Worm (Caenorhabditis elegans) whole organism, L4 larva: Measurements from ENCODE around the gene mrps-12.

ENCODE experiments used
- F10B5.3 ChIP-seq: sonication (generic microtip); optimal IDR thresholded peaks from 2 replicates; lab custom pipeline; 2016; ENCODE audit warnings: mild to moderate bottlenecking, missing genetic modification characterization, missing compliant biosample characterization
- F26F4.8 ChIP-seq: fragments of 200-800 bp; sonication (Bioruptor generic); conservative IDR thresholded peaks from 2 replicates; pipeline ENCODE4 v1.3.6; 2022; ENCODE audit warnings: missing genetic modification characterization, missing compliant biosample characterization
- F37D6.2 ChIP-seq: sonication (generic microtip); optimal IDR thresholded peaks from 2 replicates; lab custom pipeline; 2016; ENCODE audit warnings: mild to moderate bottlenecking, missing genetic modification characterization, missing compliant biosample characterization
- F44E2.7 ChIP-seq: fragments of 200-800 bp; sonication (Bioruptor generic); IDR thresholded peaks from 2 replicates; pipeline ENCODE4 v2.1.2; 2022; ENCODE audit warnings: missing genetic modification characterization, missing compliant biosample characterization
- F49E8.2 ChIP-seq: sonication (generic microtip); optimal IDR thresholded peaks from 2 replicates; lab custom pipeline; 2016; ENCODE audit warnings: missing compliant biosample characterization, mild to moderate bottlenecking, missing genetic modification characterization, borderline replicate concordance
- T20F7.1 ChIP-seq: fragments of 200-800 bp; sonication (Bioruptor generic); optimal IDR thresholded peaks from 2 replicates; lab custom pipeline; 2018; ENCODE audit warnings: mild to moderate bottlenecking, missing genetic modification characterization, missing compliant biosample characterization
- ZK546.5 ChIP-seq, 2 experiments: sonication (generic microtip); optimal IDR thresholded peaks; 2 replicates each; lab custom pipeline; 2017; ENCODE audit warnings: missing biosample characterization in 2 of 2, missing genetic modification characterization in 2 of 2
- aha-1 ChIP-seq: fragments of 150-350 bp; peaks from one replicate; lab custom pipeline; 2014; ENCODE audit warnings: missing biosample characterization, missing genetic modification characterization
- ama-1 ChIP-seq: fragments of 150-350 bp; optimal IDR thresholded peaks from 2 replicates; lab custom pipeline; 2014; ENCODE audit warnings: inconsistent platforms, mixed read lengths
- ceh-20 ChIP-seq: fragments of 200-800 bp; sonication (Bioruptor generic); IDR thresholded peaks from 2 replicates; pipeline ENCODE4 v1.3.6; 2022; ENCODE audit warnings: missing genetic modification reagents, missing genetic modification characterization, missing compliant biosample characterization
- ces-1 ChIP-seq: fragments of 150-350 bp; sonication (generic microtip); optimal IDR thresholded peaks from 4 replicates; lab custom pipeline; 2014; ENCODE audit warnings: missing biosample characterization, missing genetic modification reagents, missing genetic modification characterization
- cey-2 ChIP-seq: sonication (generic microtip); optimal IDR thresholded peaks from 3 replicates; lab custom pipeline; 2017; ENCODE audit warnings: missing genetic modification characterization, mild to moderate bottlenecking, missing compliant biosample characterization, antibody characterized with exemption, borderline replicate concordance; ENCODE audit not compliant: insufficient read depth
- daf-12 ChIP-seq: fragments of 150-350 bp; optimal IDR thresholded peaks from 2 replicates; lab custom pipeline; 2014; ENCODE audit warnings: missing biosample characterization, missing genetic modification reagents, missing genetic modification characterization
- daf-16 ChIP-seq, 3 experiments: sonication (generic microtip); optimal IDR thresholded peaks; 2 replicates each; lab custom pipeline; 2016 to 2017; ENCODE audit warnings: missing genetic modification characterization in 3 of 3, missing genetic modification reagents in 3 of 3, mild to moderate bottlenecking in 2 of 3, missing compliant biosample characterization in 2 of 3, missing biosample characterization in 1 of 3, moderate library complexity in 1 of 3
- dpl-1 ChIP-seq: fragments of 150-350 bp; optimal IDR thresholded peaks from 2 replicates; lab custom pipeline; 2014; ENCODE audit warnings: missing biosample characterization, missing genetic modification reagents, missing genetic modification characterization
- duxl-1 ChIP-seq: sonication (generic microtip); optimal IDR thresholded peaks from 2 replicates; lab custom pipeline; 2016; ENCODE audit warnings: mild to moderate bottlenecking, missing genetic modification characterization, moderate library complexity, missing compliant biosample characterization; ENCODE audit not compliant: poor library complexity
- dve-1 ChIP-seq: sonication (generic microtip); optimal IDR thresholded peaks from 2 replicates; lab custom pipeline; 2017; ENCODE audit warnings: antibody characterized with exemption, mild to moderate bottlenecking, missing genetic modification characterization, missing compliant biosample characterization; ENCODE audit not compliant: insufficient read depth
- egl-43 ChIP-seq: fragments of 200-800 bp; sonication (Bioruptor generic); IDR thresholded peaks from 2 replicates; pipeline ENCODE4 v1.3.6; 2022; ENCODE audit warnings: missing genetic modification reagents, missing genetic modification characterization, missing compliant biosample characterization
- fkh-10 ChIP-seq: fragments of 150-350 bp; optimal IDR thresholded peaks from 2 replicates; lab custom pipeline; 2014; ENCODE audit warnings: missing biosample characterization, missing genetic modification reagents, missing genetic modification characterization
- hmg-1.1 ChIP-seq: fragments of 200-800 bp; sonication (Bioruptor generic); IDR thresholded peaks from 2 replicates; pipeline ENCODE4 v1.3.6; 2022; ENCODE audit warnings: missing genetic modification reagents, missing genetic modification characterization, missing compliant biosample characterization
- lim-7 ChIP-seq: fragments of 200-800 bp; sonication (Bioruptor generic); IDR thresholded peaks from 2 replicates; pipeline ENCODE4 v1.3.6; 2022; ENCODE audit warnings: missing genetic modification characterization, missing compliant biosample characterization
- lin-13 ChIP-seq: fragments of 150-350 bp; optimal IDR thresholded peaks from 2 replicates; lab custom pipeline; 2014; ENCODE audit warnings: missing biosample characterization, missing genetic modification reagents, missing genetic modification characterization
- lin-15B ChIP-seq: fragments of 150-350 bp; sonication (generic microtip); optimal IDR thresholded peaks from 3 replicates; lab custom pipeline; 2014; ENCODE audit warnings: missing biosample characterization, missing genetic modification characterization
- lin-38 ChIP-seq: fragments of 200-800 bp; sonication (Bioruptor generic); IDR thresholded peaks from 2 replicates; pipeline ENCODE4 v1.3.6; 2022; ENCODE audit warnings: missing genetic modification reagents, missing genetic modification characterization, missing compliant biosample characterization
- lin-39 ChIP-seq: fragments of 150-350 bp; optimal IDR thresholded peaks from 2 replicates; lab custom pipeline; 2014; ENCODE audit warnings: missing biosample characterization, missing genetic modification reagents, missing genetic modification characterization
- lir-3 ChIP-seq: sonication (generic microtip); optimal IDR thresholded peaks from 2 replicates; lab custom pipeline; 2016; ENCODE audit warnings: mild to moderate bottlenecking, missing genetic modification characterization, missing compliant biosample characterization
- lsy-2 ChIP-seq, 2 experiments: fragments of 150-350 bp in 1 of 2; sonication (generic microtip) in 1 of 2; optimal IDR thresholded peaks; 2 replicates each; lab custom pipeline; 2014 to 2017; ENCODE audit warnings: missing biosample characterization in 2 of 2, missing genetic modification characterization in 2 of 2
- madf-5 ChIP-seq, 2 experiments: fragments of 200-800 bp; sonication (Bioruptor generic); IDR thresholded peaks; 2 replicates each; pipeline ENCODE4 v1.3.6; 2022; ENCODE audit warnings: missing compliant biosample characterization in 2 of 2, missing genetic modification characterization in 2 of 2
- madf-9 ChIP-seq: fragments of 200-800 bp; sonication (Bioruptor generic); conservative IDR thresholded peaks from 2 replicates; pipeline ENCODE4 v1.3.6; 2022; ENCODE audit warnings: missing genetic modification reagents, missing genetic modification characterization, missing compliant biosample characterization
- mdt-29 ChIP-seq: fragments of 200-800 bp; sonication (Bioruptor generic); IDR thresholded peaks from 2 replicates; pipeline ENCODE4 v1.3.6; 2022; ENCODE audit warnings: missing genetic modification reagents, missing genetic modification characterization, missing compliant biosample characterization
- mes-2 ChIP-seq: sonication (generic microtip); optimal IDR thresholded peaks from 2 replicates; lab custom pipeline; 2016; ENCODE audit warnings: missing genotype, mild to moderate bottlenecking, missing genetic modification characterization, missing compliant biosample characterization; ENCODE audit not compliant: poor library complexity, severe bottlenecking
- nhr-10 ChIP-seq: fragments of 150-350 bp; optimal IDR thresholded peaks from 2 replicates; lab custom pipeline; 2014; ENCODE audit warnings: missing biosample characterization, missing genetic modification characterization
- nhr-102 ChIP-seq: sonication (generic microtip); optimal IDR thresholded peaks from 2 replicates; lab custom pipeline; 2016; ENCODE audit warnings: mild to moderate bottlenecking, missing genetic modification characterization, moderate library complexity, missing compliant biosample characterization
- nhr-11 ChIP-seq: fragments of 150-350 bp; optimal IDR thresholded peaks from 2 replicates; lab custom pipeline; 2014; ENCODE audit warnings: missing biosample characterization, missing genetic modification characterization
- nhr-111 ChIP-seq: fragments of 200-800 bp; sonication (Bioruptor generic); optimal IDR thresholded peaks from 2 replicates; lab custom pipeline; 2018; ENCODE audit warnings: mild to moderate bottlenecking, missing genetic modification characterization, missing compliant biosample characterization
- nhr-28 ChIP-seq: fragments of 150-350 bp; optimal IDR thresholded peaks from 2 replicates; lab custom pipeline; 2014; ENCODE audit warnings: missing biosample characterization, missing genetic modification characterization
- pha-4 ChIP-seq, 2 experiments: fragments of 150-350 bp in 1 of 2; fragments of 200-800 bp in 1 of 2; sonication (Bioruptor generic) in 1 of 2; IDR thresholded peaks in 1 of 2; optimal IDR thresholded peaks in 1 of 2; 2 replicates each; pipeline versions ENCODE4 v1.3.6 to Lab custom; 2014 to 2022; ENCODE audit warnings: missing genetic modification characterization in 2 of 2, missing genetic modification reagents in 2 of 2, missing biosample characterization in 1 of 2, missing compliant biosample characterization in 1 of 2
- rbr-2 ChIP-seq: sonication (generic microtip); optimal IDR thresholded peaks from 2 replicates; lab custom pipeline; 2016; ENCODE audit warnings: missing genotype, missing genetic modification characterization, missing compliant biosample characterization
- skn-1 ChIP-seq: fragments of 150-350 bp; optimal IDR thresholded peaks from 2 replicates; lab custom pipeline; 2014; ENCODE audit warnings: missing biosample characterization, missing genetic modification characterization
- snpc-1.2 ChIP-seq: fragments of 200-800 bp; sonication (Bioruptor generic); IDR thresholded peaks from 2 replicates; pipeline ENCODE4 v1.3.6; 2022; ENCODE audit warnings: missing genetic modification reagents, missing genetic modification characterization, missing compliant biosample characterization
- spr-3 ChIP-seq: fragments of 200-800 bp; sonication (Bioruptor generic); optimal IDR thresholded peaks from 2 replicates; lab custom pipeline; 2018; ENCODE audit warnings: mild to moderate bottlenecking, missing genetic modification characterization, missing compliant biosample characterization
- unc-39 ChIP-seq: sonication (generic microtip); optimal IDR thresholded peaks from 2 replicates; lab custom pipeline; 2017; ENCODE audit warnings: missing biosample characterization, missing genetic modification characterization
- vab-7 ChIP-seq: fragments of 200-800 bp; sonication (Bioruptor generic); IDR thresholded peaks from 2 replicates; pipeline ENCODE4 v1.3.6; 2022; ENCODE audit warnings: missing genetic modification reagents, missing genetic modification characterization, missing compliant biosample characterization
- zag-1 ChIP-seq: fragments of 150-350 bp; optimal IDR thresholded peaks from 2 replicates; lab custom pipeline; 2014; ENCODE audit warnings: missing biosample characterization, missing genetic modification characterization
- ztf-7 ChIP-seq: fragments of 150-350 bp; optimal IDR thresholded peaks from 2 replicates; lab custom pipeline; 2014; ENCODE audit warnings: missing biosample characterization, missing genetic modification characterization

The mrps-12 gene

DNA sequence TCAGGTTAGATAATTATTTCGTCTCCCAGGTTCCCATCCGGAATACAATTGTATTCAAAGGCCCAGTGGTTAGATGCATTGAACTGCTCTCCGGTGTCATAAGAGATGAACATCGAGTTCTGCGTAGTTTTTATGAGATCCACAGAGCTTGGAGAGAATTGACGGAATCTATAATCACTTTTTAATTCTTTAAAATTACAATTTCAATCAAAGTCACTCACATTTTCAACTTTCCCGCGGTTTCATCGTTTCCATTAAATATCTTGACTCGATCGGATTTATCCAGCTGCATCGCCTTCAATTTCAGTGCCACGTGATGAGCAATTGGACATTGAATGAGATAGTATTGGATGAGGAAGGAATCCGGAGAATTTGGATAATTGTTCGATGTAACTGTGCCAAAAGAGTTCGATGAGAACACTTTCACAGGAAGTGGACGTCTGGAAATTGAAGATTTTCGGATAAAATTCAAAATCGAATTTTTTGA is 9.9 kb downstream of the mrps-12 start (continued):
- TF ChIP-seq daf-12 (tag; lab: Kevin White, UChicago) (no peak), ama-1 (lab: Kevin White, UChicago) (peak; percentile 79), lin-13 (GFP tag; lab: Kevin White, UChicago) (peak; percentile 26), skn-1 (tag; lab: Kevin White, UChicago) (no peak), fkh-10 (GFP tag; lab: Kevin White, UChicago) (no peak), nhr-102 (tag; lab: Kevin White, UChicago) (peak; percentile 41), mdt-29 (GFP tag; lab: Robert Waterston, UW) (no peak), zag-1 (no peak), F49E8.2 (tag; lab: Kevin White, UChicago) (peak; percentile 91), ztf-7 (tag; lab: Kevin White, UChicago) (no peak), egl-43 (0 out of 2 replicates have a peak, but pooled peaks have one; percentile 46), daf-16 (GFP tag; optimal IDR thresholded peaks at IDR 0.05; lab: Kevin White, UChicago) (peak in 1 of 2 experiments; percentile 63), daf-16 (tag; optimal IDR thresholded peaks at IDR 0.05; lab: Kevin White, UChicago) (peak; percentile 9), aha-1 (tag; lab: Kevin White, UChicago) (peak; percentile 37), F10B5.3 (tag; lab: Kevin White, UChicago) (peak; percentile 54)

DNA sequence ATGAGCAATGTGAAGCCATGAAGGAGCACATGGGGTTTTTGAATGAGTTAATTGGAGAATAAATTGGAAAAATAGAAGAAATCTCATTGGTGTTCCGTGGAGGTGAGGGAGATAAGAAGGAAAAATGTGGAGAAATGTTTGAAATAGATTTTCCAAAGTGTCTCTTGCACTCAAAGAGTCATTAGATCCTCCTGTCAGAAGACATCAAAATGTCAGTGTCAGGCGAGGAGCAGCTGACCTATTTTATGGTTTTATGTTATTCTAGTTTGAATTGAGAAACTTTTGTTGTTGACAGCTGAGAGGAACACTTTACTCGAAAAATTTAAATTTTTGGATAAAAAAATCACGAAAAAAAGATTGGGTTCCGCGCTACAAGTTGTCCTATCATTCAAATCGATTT is 12.7 kb downstream of the mrps-12 start, which contains the start of gene clec-264:
Gene clec-264 (minus strand): TSS at position 122 of the 400 bp plus-strand sequence.
- no peak for TF ChIP-seq lin-15B (tag; lab: Kevin White, UChicago)
- TF ChIP-seq unc-39 (tag; lab: Kevin White, UChicago), result no peak
- TF ChIP-seq skn-1 (tag; lab: Kevin White, UChicago), result no peak
- no peak for TF ChIP-seq madf-5 (GFP tag; IDR thresholded peaks at IDR 0.05; lab: Robert Waterston, UW)
- no peak for TF ChIP-seq nhr-111 (GFP tag; lab: Kevin White, UChicago)
- no peak for TF ChIP-seq madf-9 (GFP tag; lab: Robert Waterston, UW)

DNA sequence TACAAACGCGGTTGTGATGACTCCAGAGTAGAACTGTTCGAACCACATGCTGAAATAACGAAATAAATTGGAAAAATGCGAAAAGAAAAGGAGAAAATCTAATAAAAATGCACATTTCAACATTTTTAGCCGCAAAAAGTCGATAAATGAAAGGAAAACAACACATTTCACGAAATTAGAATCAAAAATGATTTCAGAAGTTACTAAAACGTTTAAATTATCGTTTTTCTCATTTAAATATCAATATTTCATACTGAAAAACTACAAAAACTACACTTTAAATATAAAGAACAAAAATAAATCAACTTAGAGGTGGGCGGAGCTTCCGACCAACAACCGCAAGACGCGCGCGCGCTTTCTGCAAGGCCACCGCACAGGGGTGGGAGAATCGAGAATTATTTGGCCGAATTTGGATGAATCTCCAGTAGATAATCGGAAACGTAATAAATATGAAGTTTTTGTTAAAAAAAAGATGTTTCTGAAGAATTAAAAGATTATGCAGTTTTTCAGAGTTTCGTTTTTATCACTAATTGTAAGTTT is 14.0 kb downstream of the mrps-12 start, which contains the start of gene ndua-1:
Gene ndua-1 (minus strand): TSS at position 51 of the 540 bp plus-strand sequence.
- no peak for TF ChIP-seq nhr-11 (tag; lab: Kevin White, UChicago)
- TF ChIP-seq dve-1 (tag; lab: Kevin White, UChicago), result peak; percentile 23
- peak; percentile 45 for TF ChIP-seq duxl-1 (tag; lab: Kevin White, UChicago)
- no peak for TF ChIP-seq lin-15B (tag; lab: Kevin White, UChicago)
- peak; percentile 92 for TF ChIP-seq aha-1 (tag; lab: Kevin White, UChicago)
- no peak for TF ChIP-seq zag-1
- TF ChIP-seq rbr-2 (tag; lab: Kevin White, UChicago), result peak; percentile 26
- TF ChIP-seq mes-2 (tag; lab: Kevin White, UChicago), result peak; percentile 86
- no peak for TF ChIP-seq pha-4 (GFP tag; IDR thresholded peaks at IDR 0.05; lab: Robert Waterston, UW)
- TF ChIP-seq pha-4 (tag; optimal IDR thresholded peaks at IDR 0.05; lab: Kevin White, UChicago), result no peak
- no peak for TF ChIP-seq F26F4.8
- no peak for TF ChIP-seq daf-16 (GFP tag; optimal IDR thresholded peaks at IDR 0.05; lab: Kevin White, UChicago)
- peak; percentile 15 for TF ChIP-seq daf-16 (tag; optimal IDR thresholded peaks at IDR 0.05; lab: Kevin White, UChicago)
- no peak for TF ChIP-seq spr-3 (GFP tag; lab: Kevin White, UChicago)
- no peak for TF ChIP-seq lin-38 (GFP tag; lab: Robert Waterston, UW)
- peak; percentile 55 for TF ChIP-seq nhr-28 (tag; lab: Kevin White, UChicago)
- no peak for TF ChIP-seq vab-7 (GFP tag; lab: Robert Waterston, UW)
- no peak for TF ChIP-seq F37D6.2
- TF ChIP-seq F44E2.7 (GFP tag; lab: Robert Waterston, UW), result no peak
- 0 out of 2 replicates have a peak, but pooled peaks have one; percentile 40 for TF ChIP-seq hmg-1.1 (GFP tag; lab: Robert Waterston, UW)
- no peak for TF ChIP-seq lsy-2 (tag; optimal IDR thresholded peaks at IDR 0.05; lab: Kevin White, UChicago)
- TF ChIP-seq dpl-1 (GFP tag; lab: Kevin White, UChicago), result peak; percentile 8
- no peak for TF ChIP-seq lim-7
- no peak for TF ChIP-seq lir-3 (tag; lab: Kevin White, UChicago)
- TF ChIP-seq cey-2 (tag; lab: Kevin White, UChicago), result no peak
- no peak for TF ChIP-seq T20F7.1 (GFP tag; lab: Kevin White, UChicago)
- TF ChIP-seq ceh-20, result no peak
- TF ChIP-seq lin-39 (tag; lab: Kevin White, UChicago), result no peak
- TF ChIP-seq ZK546.5 (tag; optimal IDR thresholded peaks at IDR 0.05; lab: Kevin White, UChicago), result no peak
- peak; percentile 10 for TF ChIP-seq ces-1
- no peak for TF ChIP-seq snpc-1.2 (GFP tag; lab: Robert Waterston, UW)
- TF ChIP-seq nhr-10 (tag; lab: Kevin White, UChicago), result no peak
